Worm (Caenorhabditis elegans): Measurements from ENCODE around the gene C02F5.5.

DNA sequence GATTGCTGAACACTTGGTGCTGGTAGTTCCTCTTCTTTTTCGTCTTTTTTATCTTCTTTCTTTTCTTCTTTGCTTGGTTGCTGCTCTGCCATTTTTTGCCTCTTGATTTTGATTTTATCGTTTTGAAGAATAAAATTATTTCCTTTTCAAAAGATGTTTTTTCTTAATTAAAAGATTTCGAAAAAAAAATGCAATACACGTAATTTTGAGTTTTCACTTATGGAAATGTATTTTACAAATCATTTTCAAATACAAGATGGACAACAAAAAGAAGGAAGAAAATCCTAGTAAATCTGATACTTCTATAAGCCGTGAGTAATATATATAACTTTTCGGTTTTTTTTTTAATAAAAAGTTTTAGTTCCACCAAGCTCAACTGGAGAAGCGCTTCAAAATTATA, 13.4 kb downstream of the C02F5.5 start, which contains the start of the genes C02F5.10 and C02F5.2:
- no peak for TF ChIP-seq aly-1 (tag; optimal IDR thresholded peaks at IDR 0.05)
- TF ChIP-seq sea-1 (GFP tag; conservative IDR thresholded peaks at IDR 0.05), result no peak
- no peak for TF ChIP-seq ama-1 (optimal IDR thresholded peaks at IDR 0.05)
- TF ChIP-seq tbx-37 (GFP tag; conservative IDR thresholded peaks at IDR 0.05), result no peak
- TF ChIP-seq flt-1 (GFP tag; IDR thresholded peaks at IDR 0.05), result no peak
- no peak for TF ChIP-seq tra-4 (tag; optimal IDR thresholded peaks at IDR 0.05)
- no peak for TF ChIP-seq ceh-13 (GFP tag; optimal IDR thresholded peaks at IDR 0.05)
- TF ChIP-seq scrt-1 (GFP tag; IDR thresholded peaks at IDR 0.05), result no peak
- no peak for TF ChIP-seq hnd-1 (tag; optimal IDR thresholded peaks at IDR 0.05)
- no peak for TF ChIP-seq hmg-4 (GFP tag; optimal IDR thresholded peaks at IDR 0.05)

Measured in whole organism, early embryonic.